Fruit fly (Drosophila melanogaster): ENCODE results near the gene Grp170.
A peak's percentile ranks its signal among the peaks of the same experiment; 100 is the strongest.

The Grp170 gene

DNA sequence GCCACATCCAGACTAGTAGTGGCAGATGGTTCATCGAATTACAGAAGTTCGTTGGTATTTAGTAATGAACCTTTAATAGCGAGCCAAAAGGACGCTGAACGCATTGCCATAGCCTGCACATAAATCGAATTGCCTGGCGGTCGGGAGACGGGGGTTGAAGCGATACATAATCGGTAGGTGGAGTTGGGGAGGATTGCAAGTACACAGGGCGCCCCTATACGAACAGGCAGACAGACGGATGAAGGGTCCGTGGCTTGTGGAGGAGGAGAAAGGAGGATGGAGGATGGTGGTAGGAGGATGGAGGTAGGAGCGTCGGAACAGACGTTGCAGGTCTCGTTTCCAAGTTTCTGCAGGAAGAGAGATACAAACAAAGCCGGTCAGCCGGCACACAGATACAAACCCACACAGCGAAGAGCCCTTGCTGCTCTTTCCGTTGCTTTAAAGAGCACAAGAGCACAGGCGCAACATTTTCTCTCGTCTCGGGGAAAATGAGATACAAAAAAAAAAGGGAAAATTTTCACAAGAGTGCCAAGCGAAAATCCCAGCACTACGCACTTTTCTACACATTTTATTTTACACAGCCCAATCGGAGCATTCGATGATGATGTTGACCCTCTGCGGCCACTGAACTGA is 48.9 kb upstream of the Grp170 start (continued):
- TF ChIP-seq sr (GFP tag; IDR thresholded peaks at IDR 0.05) = no peak
- no peak for TF ChIP-seq Myb (GFP tag; optimal IDR thresholded peaks at IDR 0.05)
- TF ChIP-seq cg (GFP tag; optimal IDR thresholded peaks at IDR 0.05) = peak; percentile 32
- no peak for TF ChIP-seq CG18476 (GFP tag; optimal IDR thresholded peaks at IDR 0.05)
- no peak for TF ChIP-seq gce (GFP tag; IDR thresholded peaks at IDR 0.05)
- no peak for TF ChIP-seq Six4 (GFP tag; optimal IDR thresholded peaks at IDR 0.05)
- TF ChIP-seq nerfin-1 (tag; optimal IDR thresholded peaks at IDR 0.05) = peak; percentile 5
- no peak for TF ChIP-seq CG4707 (GFP tag; optimal IDR thresholded peaks at IDR 0.05)
- TF ChIP-seq Mad (GFP tag; optimal IDR thresholded peaks at IDR 0.05) = no peak
- no peak for TF ChIP-seq mld (GFP tag; IDR thresholded peaks at IDR 0.05; ENCODE audit: partially characterized antibody)
- TF ChIP-seq zen (tag; optimal IDR thresholded peaks at IDR 0.05) = no peak
- TF ChIP-seq crol (GFP tag; IDR thresholded peaks at IDR 0.05) = peak; percentile 51; the same call in 1 of the 2 replicates
- TF ChIP-seq slbo (GFP tag; IDR thresholded peaks at IDR 0.05) = no peak
- no peak for TF ChIP-seq CG16863 (GFP tag; optimal IDR thresholded peaks at IDR 0.05)
- no peak for TF ChIP-seq Optix (GFP tag; IDR thresholded peaks at IDR 0.05)
- no peak for TF ChIP-seq CG6854 (GFP tag; optimal IDR thresholded peaks at IDR 0.05)
- no peak for TF ChIP-seq Spps (tag; optimal IDR thresholded peaks at IDR 0.05)
- TF ChIP-seq CG15479 (GFP tag; optimal IDR thresholded peaks at IDR 0.05) = no peak
- no peak for TF ChIP-seq CG11695 (GFP tag; IDR thresholded peaks at IDR 0.05)
- no peak for TF ChIP-seq Sry-β (GFP tag; optimal IDR thresholded peaks at IDR 0.05)
- no peak for TF ChIP-seq CG7928 (GFP tag; optimal IDR thresholded peaks at IDR 0.05)
- TF ChIP-seq CG17912 (GFP tag; optimal IDR thresholded peaks at IDR 0.05) = no peak
- no peak for TF ChIP-seq caup (GFP tag; optimal IDR thresholded peaks at IDR 0.05; ENCODE audit: severe bottlenecking)
- TF ChIP-seq CG15073 (GFP tag; optimal IDR thresholded peaks at IDR 0.05) = no peak
- no peak for TF ChIP-seq Hsf (GFP tag; optimal IDR thresholded peaks at IDR 0.05)
- no peak for TF ChIP-seq ttk (GFP tag; IDR thresholded peaks at IDR 0.05)
- no peak for TF ChIP-seq CG2129 (GFP tag; IDR thresholded peaks at IDR 0.05; ENCODE audit: partially characterized antibody)
- TF ChIP-seq Oli (tag; optimal IDR thresholded peaks at IDR 0.05) = no peak
- TF ChIP-seq CG3163 (GFP tag; optimal IDR thresholded peaks at IDR 0.05) = peak; percentile 83
- no peak for TF ChIP-seq CG31441 (GFP tag; IDR thresholded peaks at IDR 0.05)
- TF ChIP-seq dmrt99B (tag; optimal IDR thresholded peaks at IDR 0.05) = no peak
- TF ChIP-seq gt (GFP tag; IDR thresholded peaks at IDR 0.05) = no peak
- TF ChIP-seq E2f2 (GFP tag; IDR thresholded peaks at IDR 0.05) = no peak
- no peak for TF ChIP-seq BEAF-32 (GFP tag; optimal IDR thresholded peaks at IDR 0.05)
- TF ChIP-seq Sin3A (optimal IDR thresholded peaks at IDR 0.05) = no peak
- TF ChIP-seq mirr (GFP tag; optimal IDR thresholded peaks at IDR 0.05) = no peak
- TF ChIP-seq z (GFP tag; IDR thresholded peaks at IDR 0.05) = no peak
- no peak for TF ChIP-seq tll (GFP tag; optimal IDR thresholded peaks at IDR 0.05)
- TF ChIP-seq CG10462 (GFP tag; optimal IDR thresholded peaks at IDR 0.05) = no peak
- TF ChIP-seq B-H2 (GFP tag; optimal IDR thresholded peaks at IDR 0.05) = no peak
- TF ChIP-seq dm (GFP tag; optimal IDR thresholded peaks at IDR 0.05) = no peak
- no peak for TF ChIP-seq ab (GFP tag; optimal IDR thresholded peaks at IDR 0.05)
- no peak for TF ChIP-seq CG9797 (GFP tag; optimal IDR thresholded peaks at IDR 0.05)
- no peak for TF ChIP-seq wek (GFP tag; optimal IDR thresholded peaks at IDR 0.05)
- no peak for TF ChIP-seq CG15601 (tag; optimal IDR thresholded peaks at IDR 0.05)
- TF ChIP-seq Hmr (GFP tag; optimal IDR thresholded peaks at IDR 0.05) = no peak
- no peak for TF ChIP-seq CG1602 (GFP tag; optimal IDR thresholded peaks at IDR 0.05)
- no peak for TF ChIP-seq GATAe (GFP tag; conservative IDR thresholded peaks at IDR 0.05)
- no peak for TF ChIP-seq CG30020 (tag; optimal IDR thresholded peaks at IDR 0.05)
- no peak for TF ChIP-seq HLH4C (GFP tag; IDR thresholded peaks at IDR 0.05; ENCODE audit: partially characterized antibody)
- TF ChIP-seq chif (GFP tag; optimal IDR thresholded peaks at IDR 0.05) = no peak

Data from whole organism, embryonic.